ENCODE assay signal across 4 fruit fly cellular contexts in the genomic region with DNA sequence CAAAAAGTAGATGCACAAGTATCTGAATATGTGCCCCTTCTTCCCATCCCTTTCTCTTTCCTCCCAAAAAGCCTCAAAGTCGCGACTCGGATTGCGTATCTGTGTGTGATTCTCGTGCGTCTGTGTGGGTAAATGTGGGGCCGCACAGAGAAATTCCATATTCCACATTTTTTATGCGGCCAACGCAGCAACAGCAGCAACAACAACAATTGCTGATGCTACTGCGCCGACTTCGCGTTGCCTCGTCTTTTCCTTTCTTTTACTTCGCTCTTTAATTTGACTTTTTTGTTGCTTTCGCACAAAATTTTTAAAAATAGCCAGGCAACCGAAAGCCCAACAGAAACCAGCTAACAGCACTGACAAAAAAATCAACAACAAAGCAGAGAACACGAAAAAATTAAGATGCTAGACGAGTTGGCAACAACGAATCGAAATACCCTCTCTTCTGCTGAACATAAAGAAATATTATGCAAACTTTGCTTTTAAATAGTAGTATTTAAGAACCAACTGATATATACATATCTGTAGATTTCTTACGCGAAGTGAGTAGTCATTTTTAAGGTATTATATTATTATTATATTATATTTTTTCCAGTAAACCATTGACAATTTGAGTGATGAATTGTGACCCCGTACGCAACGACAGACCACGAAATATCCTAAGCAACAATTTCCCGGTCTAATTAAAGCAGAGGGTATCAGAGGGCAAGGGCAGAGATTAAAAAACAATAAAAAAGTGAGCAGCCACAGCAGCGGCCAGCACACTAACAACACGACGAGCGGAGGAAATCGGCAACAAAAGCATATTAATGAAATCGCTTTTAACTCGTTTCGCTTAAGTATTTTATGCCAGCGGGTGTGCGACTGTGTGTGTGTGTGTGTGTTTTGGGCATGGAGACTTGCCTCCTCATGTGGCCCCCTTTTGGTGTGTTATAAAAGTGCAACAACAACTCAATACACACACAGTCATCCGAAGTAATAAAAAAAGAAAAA.
TF ChIP-seq lines count a peak whose summit lies in the region.

No protein-coding gene starts in this region.

TF ChIP-seq in whole organism, embryonic, 481 proteins besides CTCF, POLR2A, EP300 and RAD21 (continued from another document and continues in another):
- TF ChIP-seq gro (GFP tag; optimal IDR thresholded peaks at IDR 0.05; lab: Kevin White, UChicago) (no peak), sc (optimal IDR thresholded peaks at IDR 0.05; lab: Kevin White, UChicago) (no peak), sc (GFP tag; optimal IDR thresholded peaks at IDR 0.05; lab: Kevin White, UChicago) (peak; percentile 46), Sox102F (GFP tag; optimal IDR thresholded peaks at IDR 0.05; lab: Kevin White, UChicago) (peak; percentile 83), dmrt99B (tag; optimal IDR thresholded peaks at IDR 0.05; lab: Kevin White, UChicago) (peak; percentile 81), CG10209 (GFP tag; optimal IDR thresholded peaks at IDR 0.05; lab: Kevin White, UChicago) (peak; percentile 61), CG5180 (GFP tag; optimal IDR thresholded peaks at IDR 0.05; lab: Kevin White, UChicago) (peak; percentile 33), dysf (GFP tag; IDR thresholded peaks at IDR 0.05; lab: Robert Waterston, UW) (peak; percentile 82), Fer3 (tag; optimal IDR thresholded peaks at IDR 0.05; lab: Kevin White, UChicago) (peak; percentile 35), CG3838 (GFP tag; optimal IDR thresholded peaks at IDR 0.05; lab: Kevin White, UChicago) (no peak), Kr (GFP tag; optimal IDR thresholded peaks at IDR 0.05; lab: Kevin White, UChicago) (no peak), Gug (GFP tag; IDR thresholded peaks at IDR 0.05; lab: Robert Waterston, UW) (0 out of 4 replicates have a peak, but pooled peaks have one; percentile 1), CG1603 (tag; optimal IDR thresholded peaks at IDR 0.05; lab: Kevin White, UChicago) (peak; percentile 15), abd-A (tag; optimal IDR thresholded peaks at IDR 0.05; lab: Kevin White, UChicago) (peak; percentile 72), Meics (GFP tag; optimal IDR thresholded peaks at IDR 0.05; lab: Kevin White, UChicago) (peak; percentile 47), CG12299 (tag; optimal IDR thresholded peaks at IDR 0.05; lab: Kevin White, UChicago) (no peak), org-1 (GFP tag; optimal IDR thresholded peaks at IDR 0.05; lab: Kevin White, UChicago) (peak; percentile 61), ap (GFP tag; IDR thresholded peaks at IDR 0.05; lab: Robert Waterston, UW) (no peak), insv (GFP tag; optimal IDR thresholded peaks at IDR 0.05; lab: Kevin White, UChicago) (no peak), CG7372 (GFP tag; IDR thresholded peaks at IDR 0.05; lab: Robert Waterston, UW) (peak; percentile 32; the same call in 1 of the 2 replicates), CG10462 (GFP tag; optimal IDR thresholded peaks at IDR 0.05; lab: Kevin White, UChicago) (peak; percentile 40), CG1602 (GFP tag; optimal IDR thresholded peaks at IDR 0.05; lab: Kevin White, UChicago) (peak; percentile 7), CG10267 (tag; optimal IDR thresholded peaks at IDR 0.05; lab: Kevin White, UChicago) (peak; percentile 47), jing (GFP tag; optimal IDR thresholded peaks at IDR 0.05; lab: Kevin White, UChicago) (peak; percentile 56), D19B (GFP tag; optimal IDR thresholded peaks at IDR 0.05; lab: Kevin White, UChicago) (peak; percentile 60), CG9727 (GFP tag; optimal IDR thresholded peaks at IDR 0.05; lab: Kevin White, UChicago) (peak; percentile 31), CG7556 (GFP tag; optimal IDR thresholded peaks at IDR 0.05; lab: Kevin White, UChicago) (peak; percentile 75), Sox100B (GFP tag; optimal IDR thresholded peaks at IDR 0.05; lab: Kevin White, UChicago) (peak; percentile 84), nau (GFP tag; optimal IDR thresholded peaks at IDR 0.05; lab: Kevin White, UChicago) (peak; percentile 10)

TF ChIP-seq in whole organism, prepupa, 60 proteins besides CTCF, POLR2A, EP300 and RAD21 (continued from another document and continues in another):
- peak; percentile 35 for TF ChIP-seq fd59A (GFP tag; optimal IDR thresholded peaks at IDR 0.05; lab: Kevin White, UChicago)
- peak; percentile 65 for TF ChIP-seq CG8319 (GFP tag; optimal IDR thresholded peaks at IDR 0.05; lab: Kevin White, UChicago)
- peak; percentile 73 for TF ChIP-seq achi (GFP tag; optimal IDR thresholded peaks at IDR 0.05; lab: Kevin White, UChicago)
- peak; percentile 72 for TF ChIP-seq OdsH (GFP tag; optimal IDR thresholded peaks at IDR 0.05; lab: Kevin White, UChicago)
- peak; percentile 30 for TF ChIP-seq Sox14 (GFP tag; optimal IDR thresholded peaks at IDR 0.05; lab: Kevin White, UChicago)
- TF ChIP-seq CG15336 (GFP tag; IDR thresholded peaks at IDR 0.05; lab: Robert Waterston, UW) = peak; percentile 50; the same call in 1 of the 2 replicates
- peak; percentile 71 for TF ChIP-seq CG6792 (GFP tag; optimal IDR thresholded peaks at IDR 0.05; lab: Kevin White, UChicago)
- TF ChIP-seq CG9139 (GFP tag; optimal IDR thresholded peaks at IDR 0.05; lab: Kevin White, UChicago) = peak; percentile 41
- peak; percentile 74 for TF ChIP-seq acj6 (GFP tag; optimal IDR thresholded peaks at IDR 0.05; lab: Kevin White, UChicago)
- TF ChIP-seq CG10669 (GFP tag; optimal IDR thresholded peaks at IDR 0.05; lab: Kevin White, UChicago) = peak; percentile 59
- peak; percentile 62; the same call in 2 of the 3 replicates for TF ChIP-seq CG6163 (GFP tag; IDR thresholded peaks at IDR 0.05; lab: Robert Waterston, UW)
- peak; percentile 58 for TF ChIP-seq Hr39 (GFP tag; optimal IDR thresholded peaks at IDR 0.05; lab: Kevin White, UChicago)
- TF ChIP-seq vri (GFP tag; optimal IDR thresholded peaks at IDR 0.05; lab: Kevin White, UChicago) = peak; percentile 20
- peak; percentile 23 to 76 for TF ChIP-seq salr (GFP tag; optimal IDR thresholded peaks at IDR 0.05; lab: Kevin White, UChicago)
- TF ChIP-seq CG16779 (tag; optimal IDR thresholded peaks at IDR 0.05; lab: Kevin White, UChicago) = peak; percentile 7
- peak; percentile 52 for TF ChIP-seq Smox (GFP tag; optimal IDR thresholded peaks at IDR 0.05; lab: Kevin White, UChicago)
- peak; percentile 85 for TF ChIP-seq CG32006 (GFP tag; optimal IDR thresholded peaks at IDR 0.05; lab: Kevin White, UChicago)
- TF ChIP-seq Sox15 (GFP tag; optimal IDR thresholded peaks at IDR 0.05; lab: Kevin White, UChicago) = peak; percentile 67
- TF ChIP-seq CG31627 (GFP tag; optimal IDR thresholded peaks at IDR 0.05; lab: Kevin White, UChicago) = peak; percentile 60
- TF ChIP-seq CG8632 (GFP tag; optimal IDR thresholded peaks at IDR 0.05; lab: Kevin White, UChicago) = peak; percentile 74
- peak; percentile 58 for TF ChIP-seq CG4318 (GFP tag; optimal IDR thresholded peaks at IDR 0.05; lab: Kevin White, UChicago)
- TF ChIP-seq CG1621 (tag; optimal IDR thresholded peaks at IDR 0.05; lab: Kevin White, UChicago) = no peak
- TF ChIP-seq Eip78C (GFP tag; lab: Kevin White, UChicago) = peak; percentile 89
- TF ChIP-seq CG6854 (GFP tag; optimal IDR thresholded peaks at IDR 0.05; lab: Kevin White, UChicago) = no peak
- peak; percentile 7 for TF ChIP-seq Eip75B (GFP tag; optimal IDR thresholded peaks at IDR 0.05; lab: Kevin White, UChicago)
- no peak for TF ChIP-seq Hr38 (GFP tag; optimal IDR thresholded peaks at IDR 0.05; lab: Kevin White, UChicago)
- peak; percentile 8 for TF ChIP-seq Blimp-1 (GFP tag; optimal IDR thresholded peaks at IDR 0.05; lab: Kevin White, UChicago)
- peak; percentile 19 to 63 for TF ChIP-seq ss (GFP tag; optimal IDR thresholded peaks at IDR 0.05; lab: Kevin White, UChicago)
- TF ChIP-seq lz (GFP tag; optimal IDR thresholded peaks at IDR 0.05; lab: Kevin White, UChicago) = peak; percentile 64
- peak; percentile 28 for TF ChIP-seq net (GFP tag; optimal IDR thresholded peaks at IDR 0.05; lab: Kevin White, UChicago)
- peak; percentile 31 for TF ChIP-seq CG11902 (GFP tag; optimal IDR thresholded peaks at IDR 0.05; lab: Kevin White, UChicago)

TF ChIP-seq in whole organism, pupa, 21 proteins besides CTCF, POLR2A, EP300 and RAD21 (continued from another document):
- TF ChIP-seq Ets98B (GFP tag; IDR thresholded peaks at IDR 0.05; lab: Robert Waterston, UW) (peak; percentile 40; the same call in 1 of the 2 replicates), Pif1B (GFP tag; optimal IDR thresholded peaks at IDR 0.05; lab: Kevin White, UChicago) (peak; percentile 61)

TF ChIP-seq in whole organism, wandering third instar larva, 38 proteins besides CTCF, POLR2A, EP300 and RAD21 (continued from another document):
- TF ChIP-seq Hr83 (GFP tag; optimal IDR thresholded peaks at IDR 0.05; lab: Kevin White, UChicago; ENCODE audit: poor library complexity, severe bottlenecking) (peak; percentile 17), GATAd (GFP tag; optimal IDR thresholded peaks at IDR 0.05; lab: Kevin White, UChicago) (no peak), Sp1 (GFP tag; optimal IDR thresholded peaks at IDR 0.05; lab: Kevin White, UChicago) (peak; percentile 65), h (GFP tag; optimal IDR thresholded peaks at IDR 0.05; lab: Kevin White, UChicago) (peak; percentile 71), HLH106 (tag; optimal IDR thresholded peaks at IDR 0.05; lab: Kevin White, UChicago) (peak; percentile 49)
